Worm (Caenorhabditis elegans) whole organism, late embryonic: ENCODE measurements around the gene F44E2.8.

ENCODE experiments used
- C08G9.2 ChIP-seq: sonication (generic microtip); optimal IDR thresholded peaks from 2 replicates; lab custom pipeline; 2016; ENCODE audit warnings: mild to moderate bottlenecking, missing genetic modification characterization, moderate library complexity, missing compliant biosample characterization
- dve-1 ChIP-seq: sonication (generic microtip); optimal IDR thresholded peaks from 2 replicates; lab custom pipeline; 2017; ENCODE audit warnings: antibody characterized with exemption, mild to moderate bottlenecking, missing genetic modification characterization, missing compliant biosample characterization
- fkh-10 ChIP-seq: fragments of 150-350 bp; optimal IDR thresholded peaks from 2 replicates; lab custom pipeline; 2014; ENCODE audit warnings: missing biosample characterization, missing genetic modification reagents, missing genetic modification characterization
- lin-11 ChIP-seq: fragments of 200-800 bp; sonication (Bioruptor generic); optimal IDR thresholded peaks from 2 replicates; lab custom pipeline; 2018; ENCODE audit warnings: mild to moderate bottlenecking, missing genetic modification characterization, missing compliant biosample characterization
- nhr-11 ChIP-seq: fragments of 150-350 bp; optimal IDR thresholded peaks from 2 replicates; lab custom pipeline; 2014; ENCODE audit warnings: missing biosample characterization, missing genetic modification characterization
- pha-2 ChIP-seq: sonication (generic microtip); optimal IDR thresholded peaks from 2 replicates; lab custom pipeline; 2017; ENCODE audit warnings: mild to moderate bottlenecking, missing genetic modification characterization, missing compliant biosample characterization
- pha-4 ChIP-seq: fragments of 150-350 bp; optimal IDR thresholded peaks from 2 replicates; lab custom pipeline; 2018; ENCODE audit warnings: missing biosample characterization, missing genetic modification reagents, missing genetic modification characterization
- tbx-2 ChIP-seq: sonication (generic microtip); optimal IDR thresholded peaks from 2 replicates; lab custom pipeline; 2016; ENCODE audit warnings: missing genetic modification characterization, missing compliant biosample characterization

DNA sequence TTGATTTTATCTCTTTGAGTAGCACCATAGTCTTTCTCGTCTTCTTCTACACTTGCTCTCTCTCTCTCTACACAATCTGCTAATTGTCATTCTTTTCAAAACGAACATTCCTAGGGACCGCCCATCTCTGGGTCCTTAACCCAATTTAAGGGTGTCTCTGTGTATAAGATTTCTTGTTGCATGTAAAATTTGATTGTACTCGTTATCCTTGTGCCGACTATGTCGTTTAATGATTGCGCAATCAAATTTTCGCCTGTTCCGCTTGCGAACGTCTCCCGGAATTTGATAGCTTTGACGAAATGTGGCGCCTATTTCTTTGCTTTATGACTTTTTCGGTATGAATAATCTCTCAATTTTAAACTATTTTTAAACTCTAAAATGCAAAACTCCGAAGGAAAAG, 38.6 kb downstream of the F44E2.8 start:
- TF ChIP-seq lin-11 (tag; lab: Kevin White, UChicago) (no peak), C08G9.2 (tag; lab: Kevin White, UChicago) (no peak), pha-2 (tag; lab: Kevin White, UChicago) (no peak), fkh-10 (GFP tag; lab: Kevin White, UChicago) (no peak), nhr-11 (no peak), pha-4 (tag; lab: Kevin White, UChicago) (no peak), tbx-2 (no peak), dve-1 (tag; lab: Kevin White, UChicago) (no peak)
